Fruit fly (Drosophila melanogaster): ENCODE results near the gene B-H2.
A peak's percentile ranks its signal among the peaks of the same experiment; 100 is the strongest.

Gene B-H2

dm6 chrX:17300609-17301208 lies 13.7 kb upstream of the B-H2 start (continued):
- TF ChIP-seq pfk (GFP tag; optimal IDR thresholded peaks at IDR 0.05) (no peak), Asciz (GFP tag; optimal IDR thresholded peaks at IDR 0.05) (peak; percentile 63), MBD-R2 (GFP tag; IDR thresholded peaks at IDR 0.05) (no peak), CG12155 (GFP tag; optimal IDR thresholded peaks at IDR 0.05) (peak; percentile 9), CG2678 (tag; optimal IDR thresholded peaks at IDR 0.05) (peak; percentile 81), gsb (GFP tag; IDR thresholded peaks at IDR 0.05) (no peak), fd3F (GFP tag; optimal IDR thresholded peaks at IDR 0.05) (no peak), CG32767 (GFP tag; IDR thresholded peaks at IDR 0.05) (0 out of 2 replicates have a peak, but pooled peaks have one; percentile 22), CG12299 (tag; optimal IDR thresholded peaks at IDR 0.05) (no peak), NfI (GFP tag; optimal IDR thresholded peaks at IDR 0.05) (no peak), tio (GFP tag; optimal IDR thresholded peaks at IDR 0.05) (peak; percentile 63), Sox100B (GFP tag; optimal IDR thresholded peaks at IDR 0.05) (peak; percentile 62), CG34224 (GFP tag; IDR thresholded peaks at IDR 0.05; ENCODE audit: partially characterized antibody) (no peak), CG2116 (GFP tag; optimal IDR thresholded peaks at IDR 0.05) (no peak), CG2129 (GFP tag; IDR thresholded peaks at IDR 0.05; ENCODE audit: partially characterized antibody) (no peak), Hsf (GFP tag; optimal IDR thresholded peaks at IDR 0.05) (peak; percentile 47), ftz-f1 (GFP tag; optimal IDR thresholded peaks at IDR 0.05) (no peak), hth (optimal IDR thresholded peaks at IDR 0.05) (no peak), bbx (GFP tag; IDR thresholded peaks at IDR 0.05; ENCODE audit: partially characterized antibody) (0 out of 2 replicates have a peak, but pooled peaks have one; percentile 20), Rx (GFP tag; IDR thresholded peaks at IDR 0.05) (no peak; the same call in 1 of the 2 replicates), HHEX (GFP tag; optimal IDR thresholded peaks at IDR 0.05) (peak; percentile 56), h (optimal IDR thresholded peaks at IDR 0.05) (no peak), danr (GFP tag; IDR thresholded peaks at IDR 0.05) (peak; percentile 22; the same call in 1 of the 2 replicates), usp (GFP tag; optimal IDR thresholded peaks at IDR 0.05) (no peak), CG16815 (GFP tag; optimal IDR thresholded peaks at IDR 0.05) (peak; percentile 46), Neu2 (GFP tag; optimal IDR thresholded peaks at IDR 0.05; ENCODE audit: borderline replicate concordance) (no peak), CG7745 (tag; optimal IDR thresholded peaks at IDR 0.05) (no peak), CG7987 (GFP tag; optimal IDR thresholded peaks at IDR 0.05) (no peak), CG2120 (GFP tag; optimal IDR thresholded peaks at IDR 0.05) (no peak), CG14050 (GFP tag; IDR thresholded peaks at IDR 0.05) (no peak), CG42726 (GFP tag; IDR thresholded peaks at IDR 0.05; ENCODE audit: partially characterized antibody) (no peak), Hr39 (optimal IDR thresholded peaks at IDR 0.05) (no peak), Bteb2 (GFP tag; optimal IDR thresholded peaks at IDR 0.05) (no peak), Mrtf (GFP tag; IDR thresholded peaks at IDR 0.05) (0 out of 3 replicates have a peak, but pooled peaks have one; percentile 21), ERR (GFP tag; optimal IDR thresholded peaks at IDR 0.05) (no peak), crol (GFP tag; IDR thresholded peaks at IDR 0.05) (peak; percentile 96), CG33213 (GFP tag; optimal IDR thresholded peaks at IDR 0.05) (no peak), D (optimal IDR thresholded peaks at IDR 0.05) (no peak), D (GFP tag; optimal IDR thresholded peaks at IDR 0.05) (peak; percentile 76), hb (GFP tag; IDR thresholded peaks at IDR 0.05; ENCODE audit: partially characterized antibody) (no peak), CG9727 (GFP tag; optimal IDR thresholded peaks at IDR 0.05) (peak; percentile 66), PHDP (tag; optimal IDR thresholded peaks at IDR 0.05) (peak; percentile 12), CG30020 (tag; optimal IDR thresholded peaks at IDR 0.05) (peak; percentile 27), insv (GFP tag; optimal IDR thresholded peaks at IDR 0.05) (no peak), Mad (GFP tag; optimal IDR thresholded peaks at IDR 0.05) (no peak), CG6683 (GFP tag; optimal IDR thresholded peaks at IDR 0.05) (peak; percentile 41), Atf6 (GFP tag; IDR thresholded peaks at IDR 0.05) (peak; percentile 43; the same call in 1 of the 2 replicates), CG14667 (GFP tag; IDR thresholded peaks at IDR 0.05) (no peak; the same call in 1 of the 2 replicates), Camta (GFP tag; optimal IDR thresholded peaks at IDR 0.05) (peak; percentile 43), exex (tag; optimal IDR thresholded peaks at IDR 0.05) (no peak), CG8944 (GFP tag; optimal IDR thresholded peaks at IDR 0.05) (peak; percentile 22)

Measured in whole organism, embryonic.